Fruit fly (Drosophila melanogaster): Measurements from ENCODE around the gene CG33658.

DNA sequence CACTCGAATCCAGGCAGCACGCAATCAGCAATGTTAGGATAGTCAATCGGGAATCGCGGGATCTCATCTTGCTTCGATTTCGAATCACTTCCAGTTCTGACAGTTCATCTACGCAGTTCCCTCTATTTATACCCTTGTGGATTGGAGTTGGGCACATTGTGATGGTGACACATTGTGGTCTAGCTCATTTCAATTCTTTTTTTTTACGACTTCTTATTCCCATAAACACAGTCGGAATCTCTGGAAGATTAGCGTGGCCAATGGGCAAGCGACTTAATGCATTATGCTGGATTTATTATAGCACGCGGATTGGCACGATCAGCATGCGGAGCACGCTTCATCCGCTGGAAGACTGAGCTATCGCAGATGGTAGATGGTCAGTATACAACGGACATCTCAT lies 21.1 kb upstream of the CG33658 start, which contains the start of gene CG13640:
- TF ChIP-seq CTCF (optimal IDR thresholded peaks at IDR 0.05) (no peak), CG8478 (optimal IDR thresholded peaks at IDR 0.05) (no peak)
